Worm (Caenorhabditis elegans) whole organism, early embryonic: Measurements from ENCODE around the gene cdh-12.

Experiments
- B0310.2 ChIP-seq: sonication (generic microtip); optimal IDR thresholded peaks from 2 replicates; lab custom pipeline; 2016; ENCODE audit warnings: mild to moderate bottlenecking, missing genetic modification characterization, missing compliant biosample characterization
- F13C5.2 ChIP-seq: sonication (generic microtip); optimal IDR thresholded peaks from 2 replicates; lab custom pipeline; 2017; ENCODE audit warnings: mild to moderate bottlenecking, missing genetic modification characterization, inconsistent platforms, missing compliant biosample characterization
- ama-1 ChIP-seq: fragments of 150-350 bp; optimal IDR thresholded peaks from 2 replicates; lab custom pipeline; 2014
- ceh-13 ChIP-seq: fragments of 200-800 bp; sonication (Bioruptor generic); optimal IDR thresholded peaks from 2 replicates; lab custom pipeline; 2018; ENCODE audit warnings: mild to moderate bottlenecking, missing genetic modification characterization, missing compliant biosample characterization
- hmbx-1 ChIP-seq: sonication (generic microtip); optimal IDR thresholded peaks from 2 replicates; lab custom pipeline; 2016; ENCODE audit warnings: mild to moderate bottlenecking, missing genetic modification characterization, missing compliant biosample characterization

DNA sequence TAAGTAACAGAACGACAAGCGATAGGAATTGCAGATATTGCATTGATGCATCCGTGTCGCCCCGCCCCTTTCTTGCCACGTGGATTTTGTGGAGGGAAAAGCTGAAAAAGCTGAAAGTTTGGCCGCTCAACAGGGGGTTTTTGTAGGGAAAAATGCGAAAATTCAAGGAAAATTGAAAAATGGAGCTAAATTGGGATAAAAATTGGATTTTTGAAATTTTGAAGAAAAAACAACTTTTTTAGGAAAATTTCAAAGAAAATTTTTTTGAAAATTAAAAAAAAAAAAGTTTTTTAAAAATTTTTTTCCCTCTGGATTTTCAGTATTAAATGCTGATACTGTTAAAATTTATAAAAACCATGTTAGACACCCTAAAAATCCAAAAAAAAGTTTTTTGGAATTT, 15.9 kb upstream of the cdh-12 start, which contains the start of gene lgc-46:
- no peak for TF ChIP-seq ama-1 (lab: Kevin White, UChicago)
- no peak for TF ChIP-seq ceh-13 (GFP tag; lab: Kevin White, UChicago)
- no peak for TF ChIP-seq F13C5.2
- no peak for TF ChIP-seq B0310.2 (tag; lab: Kevin White, UChicago)
- no peak for TF ChIP-seq hmbx-1 (tag; lab: Kevin White, UChicago)
